Worm (Caenorhabditis elegans): ENCODE data around the gene rnp-4.

The rnp-4 gene

ce11 chrIII:4378600-4379293 lies 27.3 kb upstream of the rnp-4 start:
- TF ChIP-seq mls-2 (tag; optimal IDR thresholded peaks at IDR 0.05): peak; percentile 87
- TF ChIP-seq mep-1 (tag; optimal IDR thresholded peaks at IDR 0.05): peak; percentile 33
- peak; percentile 13 for TF ChIP-seq pha-4 (tag; optimal IDR thresholded peaks at IDR 0.05)
- TF ChIP-seq ceh-43 (GFP tag; optimal IDR thresholded peaks at IDR 0.05): peak; percentile 23
- TF ChIP-seq unc-120 (tag; optimal IDR thresholded peaks at IDR 0.05; ENCODE audit: poor library complexity, severe bottlenecking): peak; percentile 56
- TF ChIP-seq M03D4.4 (tag; optimal IDR thresholded peaks at IDR 0.05): peak; percentile 79
- peak; percentile 65 for TF ChIP-seq drap-1 (GFP tag; optimal IDR thresholded peaks at IDR 0.05)
- TF ChIP-seq lin-13 (tag; optimal IDR thresholded peaks at IDR 0.05): peak; percentile 10
- peak; percentile 77 for TF ChIP-seq ceh-83 (GFP tag; optimal IDR thresholded peaks at IDR 0.05)
- peak; percentile 13 for TF ChIP-seq lsy-2 (tag; optimal IDR thresholded peaks at IDR 0.05)
- peak; percentile 25 for TF ChIP-seq nhr-2 (tag; optimal IDR thresholded peaks at IDR 0.05)
- TF ChIP-seq hlh-1 (tag; optimal IDR thresholded peaks at IDR 0.05): peak; percentile 53
- TF ChIP-seq cnd-1 (tag; optimal IDR thresholded peaks at IDR 0.05): peak; percentile 66
- TF ChIP-seq sem-2 (GFP tag; optimal IDR thresholded peaks at IDR 0.05): peak; percentile 61
- peak; percentile 10 for TF ChIP-seq lin-32 (GFP tag; optimal IDR thresholded peaks at IDR 0.05)
- TF ChIP-seq sptf-1 (tag; optimal IDR thresholded peaks at IDR 0.05): peak; percentile 69
- peak; percentile 33 for TF ChIP-seq tbx-8 (GFP tag; optimal IDR thresholded peaks at IDR 0.05)
- TF ChIP-seq bed-3 (GFP tag; optimal IDR thresholded peaks at IDR 0.05): peak; percentile 45
- TF ChIP-seq ham-2 (GFP tag; optimal IDR thresholded peaks at IDR 0.05): peak; percentile 44

ce11 chrIII:4379717-4380116 lies 26.4 kb upstream of the rnp-4 start, which contains the start of gene B0284.3:
Gene B0284.3 (minus strand): TSS chrIII:4379817.
- TF ChIP-seq nhr-28 (tag; optimal IDR thresholded peaks at IDR 0.05): no peak
- no peak for TF ChIP-seq zip-8 (tag; optimal IDR thresholded peaks at IDR 0.05)
- no peak for TF ChIP-seq nhr-12 (tag; optimal IDR thresholded peaks at IDR 0.05)
- TF ChIP-seq ztf-11 (tag; optimal IDR thresholded peaks at IDR 0.05): no peak
- TF ChIP-seq ceh-39 (tag; optimal IDR thresholded peaks at IDR 0.05): no peak
- TF ChIP-seq mep-1 (tag; optimal IDR thresholded peaks at IDR 0.05): no peak
- no peak for TF ChIP-seq mls-2 (tag; optimal IDR thresholded peaks at IDR 0.05)
- TF ChIP-seq snpc-4 (tag; optimal IDR thresholded peaks at IDR 0.05): no peak
- no peak for TF ChIP-seq ceh-43 (GFP tag; optimal IDR thresholded peaks at IDR 0.05)
- no peak for TF ChIP-seq ces-1 (GFP tag; optimal IDR thresholded peaks at IDR 0.05)
- no peak for TF ChIP-seq sptf-1 (tag; optimal IDR thresholded peaks at IDR 0.05)
- no peak for TF ChIP-seq nhr-76 (tag; optimal IDR thresholded peaks at IDR 0.05)
- no peak for TF ChIP-seq unc-62 (GFP tag; optimal IDR thresholded peaks at IDR 0.05)
- TF ChIP-seq nhr-2 (tag; optimal IDR thresholded peaks at IDR 0.05): no peak
- TF ChIP-seq sem-2 (GFP tag; optimal IDR thresholded peaks at IDR 0.05): no peak
- TF ChIP-seq unc-120 (tag; optimal IDR thresholded peaks at IDR 0.05; ENCODE audit: poor library complexity, severe bottlenecking): no peak
- no peak for TF ChIP-seq blmp-1 (tag; optimal IDR thresholded peaks at IDR 0.05)
- TF ChIP-seq tbx-8 (GFP tag; optimal IDR thresholded peaks at IDR 0.05): no peak

ce11 chrIII:4380835-4381234 lies 25.3 kb upstream of the rnp-4 start:
- TF ChIP-seq mls-2 (tag; optimal IDR thresholded peaks at IDR 0.05) (peak; percentile 13), ceh-43 (GFP tag; optimal IDR thresholded peaks at IDR 0.05) (no peak), lsy-2 (tag; optimal IDR thresholded peaks at IDR 0.05) (peak; percentile 21), unc-62 (GFP tag; optimal IDR thresholded peaks at IDR 0.05) (no peak), tbx-8 (GFP tag; optimal IDR thresholded peaks at IDR 0.05) (no peak), mep-1 (tag; optimal IDR thresholded peaks at IDR 0.05) (peak; percentile 38), ces-1 (GFP tag; optimal IDR thresholded peaks at IDR 0.05) (peak; percentile 73), lin-13 (tag; optimal IDR thresholded peaks at IDR 0.05) (peak; percentile 57)

- TF ChIP-seq unc-62 (GFP tag; optimal IDR thresholded peaks at IDR 0.05) (no peak), elt-3 (tag; optimal IDR thresholded peaks at IDR 0.05) (no peak), ham-2 (GFP tag; optimal IDR thresholded peaks at IDR 0.05) (no peak), sptf-1 (tag; optimal IDR thresholded peaks at IDR 0.05) (no peak), bed-3 (GFP tag; optimal IDR thresholded peaks at IDR 0.05) (no peak)
These were observed 24.7 kb upstream of the rnp-4 start, which contains the start of gene pals-27 for ce11 chrIII:4381343-4381742. Gene pals-27 (plus strand): TSS chrIII:4381643.

ce11 chrIII:4382118-4382517 lies 24.0 kb upstream of the rnp-4 start:
- TF ChIP-seq sem-2 (GFP tag; optimal IDR thresholded peaks at IDR 0.05): no peak
- TF ChIP-seq nhr-76 (tag; optimal IDR thresholded peaks at IDR 0.05): no peak
- TF ChIP-seq ham-2 (GFP tag; optimal IDR thresholded peaks at IDR 0.05): no peak
- no peak for TF ChIP-seq lin-32 (GFP tag; optimal IDR thresholded peaks at IDR 0.05)
- TF ChIP-seq ces-1 (GFP tag; optimal IDR thresholded peaks at IDR 0.05): no peak
- no peak for TF ChIP-seq ceh-43 (GFP tag; optimal IDR thresholded peaks at IDR 0.05)
- no peak for TF ChIP-seq unc-62 (GFP tag; optimal IDR thresholded peaks at IDR 0.05)
- no peak for TF ChIP-seq mab-5 (tag; optimal IDR thresholded peaks at IDR 0.05)
- no peak for TF ChIP-seq unc-39 (tag; optimal IDR thresholded peaks at IDR 0.05)
- no peak for TF ChIP-seq elt-1 (tag; optimal IDR thresholded peaks at IDR 0.05; ENCODE audit: borderline replicate concordance, insufficient read depth)
- no peak for TF ChIP-seq snpc-4 (tag; optimal IDR thresholded peaks at IDR 0.05)

Measured in whole organism, mixed stage, embryonic.